Worm (Caenorhabditis elegans) whole organism, L1 larva: ENCODE results near the gene let-767.

Experiments
- C16A3.4 ChIP-seq: fragments of 150-350 bp; optimal IDR thresholded peaks from 2 replicates; lab custom pipeline; 2014; ENCODE audit warnings: missing biosample characterization, missing genetic modification characterization
- F16B12.6 ChIP-seq: fragments of 150-350 bp; optimal IDR thresholded peaks from 2 replicates; lab custom pipeline; 2014; ENCODE audit warnings: missing biosample characterization, missing genetic modification characterization
- Y116A8C.19 ChIP-seq: sonication (generic microtip); optimal IDR thresholded peaks from 2 replicates; lab custom pipeline; 2016; ENCODE audit warnings: missing compliant biosample characterization, missing genetic modification characterization, borderline replicate concordance
- blmp-1 ChIP-seq: fragments of 150-350 bp; optimal IDR thresholded peaks from 2 replicates; lab custom pipeline; 2014; ENCODE audit warnings: missing biosample characterization, missing genetic modification characterization
- ceh-8 ChIP-seq: fragments of 200-800 bp; sonication (Bioruptor generic); optimal IDR thresholded peaks from 2 replicates; lab custom pipeline; 2018; ENCODE audit warnings: mild to moderate bottlenecking, missing genetic modification characterization, moderate library complexity, missing compliant biosample characterization
- ceh-82 ChIP-seq, 3 experiments: fragments of 150-350 bp in 1 of 3; sonication (generic microtip) in 2 of 3; optimal IDR thresholded peaks; 2 replicates each; lab custom pipeline; 2014 to 2017; ENCODE audit warnings: missing biosample characterization in 3 of 3, missing genetic modification characterization in 3 of 3
- dpl-1 ChIP-seq, 3 experiments: fragments of 150-350 bp in 2 of 3; sonication (generic microtip) in 1 of 3; optimal IDR thresholded peaks; 2 replicates each; lab custom pipeline; 2014 to 2017; ENCODE audit warnings: missing biosample characterization in 3 of 3, missing genetic modification characterization in 3 of 3, missing genetic modification reagents in 3 of 3
- efl-1 ChIP-seq, 4 experiments: fragments of 150-350 bp; optimal IDR thresholded peaks in 3 of 4; peaks in 1 of 4; 1 replicate in 1 of 4; 2 replicates in 3 of 4; lab custom pipeline; 2014; ENCODE audit warnings: missing biosample characterization in 2 of 4, missing genetic modification characterization in 2 of 4, missing genetic modification reagents in 2 of 4
- efl-3 ChIP-seq: fragments of 200-800 bp; sonication (Bioruptor generic); optimal IDR thresholded peaks from 2 replicates; lab custom pipeline; 2018; ENCODE audit warnings: mild to moderate bottlenecking, missing genetic modification characterization, missing compliant biosample characterization
- elt-3 ChIP-seq, 6 experiments: fragments of 150-350 bp in 1 of 6; sonication (generic microtip); optimal IDR thresholded peaks; 2 replicates each; lab custom pipeline; 2017 to 2018; ENCODE audit warnings: missing biosample characterization in 6 of 6, missing genetic modification characterization in 6 of 6, inconsistent platforms in 1 of 6
- fkh-10 ChIP-seq: sonication (generic microtip); optimal IDR thresholded peaks from 2 replicates; lab custom pipeline; 2017; ENCODE audit warnings: missing biosample characterization, missing genetic modification reagents, missing genetic modification characterization
- fos-1 ChIP-seq: fragments of 150-350 bp; optimal IDR thresholded peaks from 2 replicates; lab custom pipeline; 2014; ENCODE audit warnings: missing biosample characterization, missing genetic modification characterization
- hlh-17 ChIP-seq: fragments of 200-800 bp; sonication (Bioruptor generic); optimal IDR thresholded peaks from 2 replicates; lab custom pipeline; 2018; ENCODE audit warnings: missing genetic modification characterization, mild to moderate bottlenecking, missing compliant biosample characterization, moderate library complexity, borderline replicate concordance
- jun-1 ChIP-seq: fragments of 150-350 bp; optimal IDR thresholded peaks from 2 replicates; lab custom pipeline; 2014; ENCODE audit warnings: missing biosample characterization, missing genetic modification reagents, missing genetic modification characterization
- lin-13 ChIP-seq: fragments of 150-350 bp; optimal IDR thresholded peaks from 2 replicates; lab custom pipeline; 2014; ENCODE audit warnings: missing biosample characterization, missing genetic modification reagents, missing genetic modification characterization
- lin-14 ChIP-seq: fragments of 200-800 bp; sonication (Bioruptor generic); optimal IDR thresholded peaks from 2 replicates; lab custom pipeline; 2018; ENCODE audit warnings: mild to moderate bottlenecking, missing genetic modification characterization, moderate library complexity, missing compliant biosample characterization
- lin-35 ChIP-seq, 2 experiments: fragments of 150-350 bp; optimal IDR thresholded peaks; 2 replicates each; lab custom pipeline; 2014; ENCODE audit warnings: missing biosample characterization in 2 of 2, missing genetic modification characterization in 2 of 2, missing genetic modification reagents in 2 of 2
- lsy-2 ChIP-seq, 2 experiments: fragments of 150-350 bp; optimal IDR thresholded peaks; 2 replicates each; lab custom pipeline; 2014; ENCODE audit warnings: missing biosample characterization in 2 of 2, missing genetic modification characterization in 2 of 2
- mdl-1 ChIP-seq, 2 experiments: fragments of 150-350 bp; optimal IDR thresholded peaks; 2 replicates each; lab custom pipeline; 2014 to 2017; ENCODE audit warnings: missing biosample characterization in 2 of 2, missing genetic modification characterization in 2 of 2, inconsistent platforms in 1 of 2
- mef-2 ChIP-seq: fragments of 150-350 bp; optimal IDR thresholded peaks from 2 replicates; lab custom pipeline; 2014; ENCODE audit warnings: missing biosample characterization, missing genetic modification characterization
- nhr-11 ChIP-seq: fragments of 150-350 bp; optimal IDR thresholded peaks from 2 replicates; lab custom pipeline; 2014; ENCODE audit warnings: missing biosample characterization, missing genetic modification characterization
- nhr-20 ChIP-seq: sonication (generic microtip); optimal IDR thresholded peaks from 2 replicates; lab custom pipeline; 2016; ENCODE audit warnings: mild to moderate bottlenecking, missing genetic modification characterization, missing compliant biosample characterization
- nhr-47 ChIP-seq: sonication (generic microtip); optimal IDR thresholded peaks from 2 replicates; lab custom pipeline; 2016; ENCODE audit warnings: mild to moderate bottlenecking, missing genetic modification characterization, moderate library complexity, missing compliant biosample characterization
- nhr-71 ChIP-seq: sonication (generic microtip); optimal IDR thresholded peaks from 2 replicates; lab custom pipeline; 2016; ENCODE audit warnings: mild to moderate bottlenecking, missing genetic modification characterization, moderate library complexity, missing compliant biosample characterization
- nhr-85 ChIP-seq: sonication (generic microtip); peaks from one replicate; lab custom pipeline; 2016; ENCODE audit warnings: missing genetic modification characterization, inconsistent platforms, missing compliant biosample characterization
- pax-3 ChIP-seq: fragments of 200-800 bp; sonication (Bioruptor generic); optimal IDR thresholded peaks from 2 replicates; lab custom pipeline; 2018; ENCODE audit warnings: mild to moderate bottlenecking, missing genetic modification characterization, moderate library complexity, missing compliant biosample characterization
- rnt-1 ChIP-seq: sonication (generic microtip); optimal IDR thresholded peaks from 2 replicates; lab custom pipeline; 2016; ENCODE audit warnings: mild to moderate bottlenecking, missing genetic modification characterization, moderate library complexity, missing compliant biosample characterization
- skn-1 ChIP-seq: fragments of 150-350 bp; optimal IDR thresholded peaks from 2 replicates; lab custom pipeline; 2014; ENCODE audit warnings: missing biosample characterization, missing genetic modification characterization
- snpc-4 ChIP-seq: fragments of 150-350 bp; optimal IDR thresholded peaks from 2 replicates; lab custom pipeline; 2014; ENCODE audit warnings: missing biosample characterization, missing genetic modification characterization
- snu-23 ChIP-seq: sonication (generic microtip); optimal IDR thresholded peaks from 2 replicates; lab custom pipeline; 2016; ENCODE audit warnings: missing genetic modification characterization, missing compliant biosample characterization
- sup-37 ChIP-seq: fragments of 200-800 bp; sonication (Bioruptor generic); optimal IDR thresholded peaks from 2 replicates; lab custom pipeline; 2018; ENCODE audit warnings: mild to moderate bottlenecking, missing genetic modification characterization, missing compliant biosample characterization
- swsn-7 ChIP-seq: sonication (generic microtip); optimal IDR thresholded peaks from 2 replicates; lab custom pipeline; 2016; ENCODE audit warnings: missing genetic modification characterization, missing compliant biosample characterization
- tbx-2 ChIP-seq: sonication (generic microtip); optimal IDR thresholded peaks from 2 replicates; lab custom pipeline; 2016; ENCODE audit warnings: missing genetic modification characterization, missing compliant biosample characterization
- unc-130 ChIP-seq: fragments of 150-350 bp; optimal IDR thresholded peaks from 2 replicates; lab custom pipeline; 2017; ENCODE audit warnings: missing biosample characterization, missing genetic modification characterization, inconsistent platforms
- unc-30 ChIP-seq: sonication (generic microtip); optimal IDR thresholded peaks from 2 replicates; lab custom pipeline; 2017; ENCODE audit warnings: missing biosample characterization, missing genetic modification characterization
- unc-98 ChIP-seq: fragments of 200-800 bp; sonication (Bioruptor generic); IDR thresholded peaks from 2 replicates; pipeline ENCODE4 v1.3.6; 2022; ENCODE audit warnings: missing genetic modification characterization, missing compliant biosample characterization
- xbp-1 ChIP-seq: sonication (generic microtip); optimal IDR thresholded peaks from 2 replicates; lab custom pipeline; 2016; ENCODE audit warnings: missing genetic modification characterization, missing compliant biosample characterization
- zag-1 ChIP-seq: fragments of 150-350 bp; optimal IDR thresholded peaks from 2 replicates; lab custom pipeline; 2014; ENCODE audit warnings: missing biosample characterization, missing genetic modification characterization

let-767 gene

ce11 chrIII:6341878-6342453, 2.2 kb upstream of the let-767 start, which contains the start of gene rpn-13:
rpn-13 (minus strand) TSS chrIII:6341928.
- no peak for TF ChIP-seq nhr-11 (tag; lab: Kevin White, UChicago)
- TF ChIP-seq nhr-85 (tag; lab: Kevin White, UChicago) = no peak
- peak; percentile 49 for TF ChIP-seq fos-1 (tag; lab: Kevin White, UChicago)
- peak; percentile 1 for TF ChIP-seq snpc-4 (tag; lab: Kevin White, UChicago)
- peak; percentile 35 for TF ChIP-seq rnt-1 (tag; lab: Kevin White, UChicago)
- TF ChIP-seq mdl-1 (tag; optimal IDR thresholded peaks at IDR 0.05; lab: Kevin White, UChicago) = peak in 1 of 2 experiments; percentile 65
- TF ChIP-seq lin-13 (GFP tag; lab: Kevin White, UChicago) = peak; percentile 28
- peak; percentile 42 for TF ChIP-seq lin-14 (GFP tag; lab: Kevin White, UChicago)
- no peak for TF ChIP-seq mef-2 (tag; lab: Kevin White, UChicago)
- peak; percentile 6 for TF ChIP-seq jun-1 (tag; lab: Kevin White, UChicago)
- TF ChIP-seq nhr-47 (tag; lab: Kevin White, UChicago) = peak; percentile 54
- TF ChIP-seq blmp-1 (tag; lab: Kevin White, UChicago) = peak; percentile 35
- peak; percentile 23 for TF ChIP-seq tbx-2 (tag; lab: Kevin White, UChicago)
- TF ChIP-seq swsn-7 = peak; percentile 40
- TF ChIP-seq unc-130 = peak; percentile 84
- peak; percentile 70 to 83 for TF ChIP-seq lin-35 (GFP tag; optimal IDR thresholded peaks at IDR 0.05; lab: Kevin White, UChicago)
- TF ChIP-seq ceh-82 (tag; optimal IDR thresholded peaks at IDR 0.05; lab: Kevin White, UChicago) = peak in 2 of 3 experiments; percentile 52 to 56
- peak; percentile 95 for TF ChIP-seq F16B12.6 (tag; lab: Kevin White, UChicago)
- peak; percentile 32 for TF ChIP-seq nhr-20
- peak; percentile 63 for TF ChIP-seq snu-23
- peak; percentile 94 to 98 for TF ChIP-seq lsy-2 (tag; optimal IDR thresholded peaks at IDR 0.05; lab: Kevin White, UChicago)
- no peak for TF ChIP-seq unc-30 (tag; lab: Kevin White, UChicago)
- TF ChIP-seq efl-1 (optimal IDR thresholded peaks at IDR 0.05; lab: Kevin White, UChicago) = peak; percentile 58 to 62
- TF ChIP-seq efl-1 (GFP tag; optimal IDR thresholded peaks at IDR 0.05 in 1 of 2; lab: Kevin White, UChicago) = peak in 1 of 2 experiments; percentile 64
- TF ChIP-seq unc-98 (GFP tag; lab: Robert Waterston, UW) = no peak
- TF ChIP-seq pax-3 (tag; lab: Kevin White, UChicago) = no peak
- TF ChIP-seq C16A3.4 = peak; percentile 52
- peak; percentile 98 for TF ChIP-seq skn-1
- TF ChIP-seq dpl-1 (GFP tag; optimal IDR thresholded peaks at IDR 0.05; lab: Kevin White, UChicago) = peak; percentile 22 to 64 (median 60)
- peak in 1 of 6 experiments; percentile 27 for TF ChIP-seq elt-3 (tag; optimal IDR thresholded peaks at IDR 0.05; lab: Kevin White, UChicago)
- TF ChIP-seq nhr-71 (tag; lab: Kevin White, UChicago) = peak; percentile 59
- no peak for TF ChIP-seq Y116A8C.19 (tag; lab: Kevin White, UChicago)
- no peak for TF ChIP-seq zag-1 (tag; lab: Kevin White, UChicago)
- peak; percentile 41 for TF ChIP-seq xbp-1 (tag; lab: Kevin White, UChicago)
- no peak for TF ChIP-seq hlh-17
- TF ChIP-seq ceh-8 (GFP tag; lab: Kevin White, UChicago) = no peak
- no peak for TF ChIP-seq efl-3
- TF ChIP-seq, all 84 proteins: peak for 25

ce11 chrIII:6337730-6338129, 2.0 kb downstream of the let-767 start:
- TF ChIP-seq nhr-85 (tag; lab: Kevin White, UChicago) = peak; percentile 88

ce11 chrIII:6334364-6334763, 5.4 kb downstream of the let-767 start:
- TF ChIP-seq fkh-10 (GFP tag; lab: Kevin White, UChicago) (peak; percentile 71), sup-37 (GFP tag; lab: Kevin White, UChicago) (no peak), lin-14 (GFP tag; lab: Kevin White, UChicago) (peak; percentile 23)
